Fruit fly (Drosophila melanogaster) whole organism, pupa: ENCODE measurements around the gene mbm.

Experiments used
- CG8301 ChIP-seq: fragments of 200-800 bp; sonication (Bioruptor generic); optimal IDR thresholded peaks from 2 replicates; lab custom pipeline; 2018; ENCODE audit warnings: missing biosample characterization, mild to moderate bottlenecking, missing genetic modification characterization
- CG9948 ChIP-seq: fragments of 200-800 bp; sonication (Bioruptor generic); optimal IDR thresholded peaks from 2 replicates; lab custom pipeline; 2018; ENCODE audit warnings: missing biosample characterization, mild to moderate bottlenecking, missing genetic modification characterization, moderate library complexity
- Pif1A ChIP-seq: fragments of 200-800 bp; sonication (Bioruptor generic); optimal IDR thresholded peaks from 3 replicates; lab custom pipeline; 2016; ENCODE audit warnings: missing biosample characterization, missing genetic modification characterization

- TF ChIP-seq CG8301 (tag; lab: Kevin White, UChicago) (no peak), Pif1A (no peak), CG9948 (tag; lab: Kevin White, UChicago) (no peak)
These were observed 48.3 kb upstream of the mbm start, which contains the start of gene CG33127 for dm6 chr2L:321793-322192.
